Fruit fly (Drosophila melanogaster): Measurements from ENCODE around the gene CG11537.
A peak's percentile ranks its signal among the peaks of the same experiment; 100 is the strongest.

The CG11537 gene

DNA sequence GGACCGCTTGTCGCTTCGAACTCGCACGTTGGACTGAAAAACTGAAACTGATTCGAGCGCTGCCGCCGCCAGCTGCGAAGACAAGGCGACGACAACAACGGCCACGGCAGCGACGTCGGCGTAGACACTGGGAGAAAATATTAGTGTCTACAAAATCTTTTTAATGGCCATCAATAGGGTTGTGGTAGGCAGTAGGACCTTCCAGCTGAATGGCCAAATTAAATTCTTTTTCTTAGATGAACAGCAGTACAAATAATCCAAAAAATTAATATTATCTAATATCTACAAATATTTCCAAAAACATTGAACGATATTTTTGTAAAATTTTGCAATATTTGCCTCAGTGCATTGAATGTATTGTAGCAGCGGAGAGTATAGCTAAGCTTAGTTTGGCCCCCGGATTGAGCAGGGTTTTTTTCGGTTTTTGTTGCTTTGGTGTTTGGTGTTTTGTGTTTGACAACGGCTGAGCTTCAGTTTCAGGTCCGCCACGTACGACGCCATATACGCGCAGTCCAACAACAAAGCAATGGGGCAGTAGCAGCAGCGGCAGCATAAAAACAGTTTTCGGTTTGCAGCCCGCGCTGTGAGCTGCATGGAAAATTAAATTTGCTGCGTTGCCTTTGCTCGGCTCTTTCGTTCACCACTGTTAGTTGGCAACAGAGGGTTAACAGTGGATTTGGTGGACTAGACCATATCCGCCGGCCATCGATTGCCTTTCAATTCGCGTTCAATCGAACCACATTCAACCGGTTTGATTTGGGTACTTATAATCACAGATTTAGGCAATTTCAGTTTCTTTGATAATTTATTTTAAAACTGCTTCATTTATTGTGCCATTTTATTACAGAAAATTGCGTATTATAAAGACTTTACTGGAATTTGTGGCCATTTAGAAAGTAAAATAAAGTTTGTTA is 36.1 kb downstream of the CG11537 start, which contains the start of gene Cht7 (continued):
- TF ChIP-seq vri (GFP tag; optimal IDR thresholded peaks at IDR 0.05) (peak; percentile 79), cyc (GFP tag; optimal IDR thresholded peaks at IDR 0.05) (peak; percentile 76), Met (GFP tag; optimal IDR thresholded peaks at IDR 0.05) (peak; percentile 87), CG31627 (GFP tag; optimal IDR thresholded peaks at IDR 0.05) (peak; percentile 80), Ets21C (GFP tag; optimal IDR thresholded peaks at IDR 0.05) (peak; percentile 37), CG6792 (GFP tag; optimal IDR thresholded peaks at IDR 0.05) (peak; percentile 89), CG6854 (GFP tag; optimal IDR thresholded peaks at IDR 0.05) (peak; percentile 60), ss (GFP tag; optimal IDR thresholded peaks at IDR 0.05) (peak; percentile 86 to 91), fd59A (GFP tag; optimal IDR thresholded peaks at IDR 0.05) (peak; percentile 87), CG3919 (GFP tag; optimal IDR thresholded peaks at IDR 0.05) (peak; percentile 91), Blimp-1 (GFP tag; optimal IDR thresholded peaks at IDR 0.05) (peak; percentile 45), achi (GFP tag; optimal IDR thresholded peaks at IDR 0.05) (peak; percentile 92), topi (GFP tag; optimal IDR thresholded peaks at IDR 0.05) (peak; percentile 87), Gug (GFP tag; IDR thresholded peaks at IDR 0.05) (peak; percentile 86), fkh (GFP tag; optimal IDR thresholded peaks at IDR 0.05) (no peak), spab (GFP tag; optimal IDR thresholded peaks at IDR 0.05) (peak; percentile 85), CG6808 (GFP tag; optimal IDR thresholded peaks at IDR 0.05) (peak; percentile 88), fd85E (GFP tag; optimal IDR thresholded peaks at IDR 0.05) (peak; percentile 44), salr (GFP tag; optimal IDR thresholded peaks at IDR 0.05) (peak; percentile 85 to 92), acj6 (GFP tag; optimal IDR thresholded peaks at IDR 0.05) (peak; percentile 91), CG8319 (GFP tag; optimal IDR thresholded peaks at IDR 0.05) (peak; percentile 74), Eip78C (GFP tag) (peak; percentile 98), svp (GFP tag) (peak; percentile 92), CG11902 (GFP tag; optimal IDR thresholded peaks at IDR 0.05) (peak; percentile 63), CG1621 (tag; optimal IDR thresholded peaks at IDR 0.05) (peak; percentile 91), esn (GFP tag; optimal IDR thresholded peaks at IDR 0.05) (peak; percentile 89), CG9139 (GFP tag; optimal IDR thresholded peaks at IDR 0.05) (peak; percentile 74), Sox14 (GFP tag; optimal IDR thresholded peaks at IDR 0.05) (peak; percentile 86), Sox15 (GFP tag; optimal IDR thresholded peaks at IDR 0.05) (peak; percentile 75), CG8119 (GFP tag; IDR thresholded peaks at IDR 0.05) (peak; percentile 97)

DNA sequence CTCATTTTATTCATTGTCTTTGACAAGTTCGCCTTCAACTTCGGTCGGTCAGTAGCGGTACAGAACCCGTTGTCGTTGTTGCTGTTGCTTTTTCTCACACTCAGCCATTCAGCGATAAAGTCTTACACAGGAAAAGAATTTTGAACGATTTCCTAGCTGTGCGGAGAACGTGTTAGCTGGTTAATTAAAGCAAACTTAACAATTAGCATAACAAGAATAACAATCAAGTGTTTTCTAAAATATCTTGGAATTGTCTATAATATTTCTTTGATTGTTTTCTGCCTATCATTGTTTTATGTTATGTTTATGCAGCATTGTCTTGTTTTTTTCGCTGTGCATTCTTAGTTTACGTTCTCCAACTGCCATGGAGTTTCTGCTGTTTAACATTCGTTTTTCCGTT is 37.1 kb downstream of the CG11537 start:
- no peak for TF ChIP-seq lz (GFP tag; optimal IDR thresholded peaks at IDR 0.05)
- TF ChIP-seq Sox14 (GFP tag; optimal IDR thresholded peaks at IDR 0.05): peak; percentile 30
- no peak for TF ChIP-seq acj6 (GFP tag; optimal IDR thresholded peaks at IDR 0.05)
- TF ChIP-seq Eip93F (GFP tag; optimal IDR thresholded peaks at IDR 0.05): no peak
- peak; percentile 40 for TF ChIP-seq OdsH (GFP tag; optimal IDR thresholded peaks at IDR 0.05)
- no peak for TF ChIP-seq CG8632 (GFP tag; optimal IDR thresholded peaks at IDR 0.05)
- TF ChIP-seq CG9139 (GFP tag; optimal IDR thresholded peaks at IDR 0.05): no peak
- TF ChIP-seq CG1621 (tag; optimal IDR thresholded peaks at IDR 0.05): peak; percentile 44
- no peak for TF ChIP-seq dac (GFP tag; optimal IDR thresholded peaks at IDR 0.05)
- TF ChIP-seq Hr38 (GFP tag; optimal IDR thresholded peaks at IDR 0.05): no peak
- no peak for TF ChIP-seq cyc (GFP tag; optimal IDR thresholded peaks at IDR 0.05)
- no peak for TF ChIP-seq Hr39 (GFP tag; optimal IDR thresholded peaks at IDR 0.05)
- peak; percentile 36 for TF ChIP-seq CG11762 (GFP tag; optimal IDR thresholded peaks at IDR 0.05; ENCODE audit: insufficient read depth)
- peak; percentile 57 for TF ChIP-seq CG3032 (tag; optimal IDR thresholded peaks at IDR 0.05)
- 0 out of 3 replicates have a peak, but pooled peaks have one; percentile 16 for TF ChIP-seq CG8119 (GFP tag; IDR thresholded peaks at IDR 0.05)
- TF ChIP-seq topi (GFP tag; optimal IDR thresholded peaks at IDR 0.05): no peak
- TF ChIP-seq CG8319 (GFP tag; optimal IDR thresholded peaks at IDR 0.05): no peak
- peak; percentile 28 for TF ChIP-seq achi (GFP tag; optimal IDR thresholded peaks at IDR 0.05)
- peak; percentile 67 for TF ChIP-seq spab (GFP tag; optimal IDR thresholded peaks at IDR 0.05)
- TF ChIP-seq CG31627 (GFP tag; optimal IDR thresholded peaks at IDR 0.05): no peak
- peak in 1 of 2 experiments; percentile 18 for TF ChIP-seq salr (GFP tag; optimal IDR thresholded peaks at IDR 0.05)
- no peak for TF ChIP-seq Lpt (GFP tag; optimal IDR thresholded peaks at IDR 0.05)
- no peak for TF ChIP-seq fkh (GFP tag; optimal IDR thresholded peaks at IDR 0.05)
- peak; percentile 62 for TF ChIP-seq CG10631 (GFP tag; optimal IDR thresholded peaks at IDR 0.05)
- no peak for TF ChIP-seq Gug (GFP tag; IDR thresholded peaks at IDR 0.05)
- peak; percentile 33 for TF ChIP-seq Eip75B (GFP tag; optimal IDR thresholded peaks at IDR 0.05)
- peak; percentile 37 for TF ChIP-seq net (GFP tag; optimal IDR thresholded peaks at IDR 0.05)
- TF ChIP-seq Ets21C (GFP tag; optimal IDR thresholded peaks at IDR 0.05): no peak
- no peak for TF ChIP-seq Smox (GFP tag; optimal IDR thresholded peaks at IDR 0.05)
- peak; percentile 6 for TF ChIP-seq pdm3 (GFP tag; optimal IDR thresholded peaks at IDR 0.05)
- TF ChIP-seq CG6792 (GFP tag; optimal IDR thresholded peaks at IDR 0.05): no peak
- TF ChIP-seq vri (GFP tag; optimal IDR thresholded peaks at IDR 0.05): no peak
- no peak for TF ChIP-seq CG11294 (GFP tag; IDR thresholded peaks at IDR 0.05)

Measured in whole organism, prepupa.